Fruit fly (Drosophila melanogaster): ENCODE results near the gene CG45263.

DNA sequence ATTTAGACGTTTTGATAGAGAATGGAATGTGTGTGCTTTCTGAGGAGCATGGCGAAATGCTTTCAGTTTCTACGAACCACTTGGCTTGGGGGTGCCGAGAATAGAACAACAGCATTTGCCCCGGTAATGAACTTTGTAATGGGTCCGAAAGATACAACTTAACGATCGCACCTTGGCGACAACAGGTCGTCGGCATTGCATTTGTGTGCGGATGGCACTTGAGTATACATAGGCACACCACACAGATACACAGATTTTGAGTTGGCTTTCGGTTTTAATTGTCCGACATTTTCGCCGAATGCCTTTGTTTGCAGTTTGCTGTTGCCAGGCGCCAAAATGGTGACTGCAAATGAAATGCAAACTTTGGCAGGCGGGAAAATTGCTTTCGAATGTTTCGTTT, 123.4 kb downstream of the CG45263 start:
- TF ChIP-seq rn (GFP tag; IDR thresholded peaks at IDR 0.05) (no peak), Snoo (tag; optimal IDR thresholded peaks at IDR 0.05) (no peak), CG34367 (tag; optimal IDR thresholded peaks at IDR 0.05) (no peak), CG8301 (tag; optimal IDR thresholded peaks at IDR 0.05) (no peak), Ets98B (GFP tag; IDR thresholded peaks at IDR 0.05) (no peak)
